Worm (Caenorhabditis elegans) whole organism, dauer: ENCODE results near the gene gly-14.
"Not testable (repeated sequence)": the region's sequence is repeated elsewhere in the genome, so short reads cannot be mapped to it uniquely, and the experiment has no call there.

ENCODE experiments used
- unc-62 ChIP-seq: sonication (generic microtip); optimal IDR thresholded peaks from 2 replicates; lab custom pipeline; 2017; ENCODE audit warnings: missing biosample characterization, missing genetic modification reagents, missing genetic modification characterization

Gene gly-14

ce11 chrIII:3469646-3470045, 23.4 kb downstream of the gly-14 start, which contains the start of gene smim-14:
TSS of gene smim-14 (minus strand) at chrIII:3469746.
- TF ChIP-seq unc-62 (GFP tag; lab: Kevin White, UChicago) = no peak

DNA sequence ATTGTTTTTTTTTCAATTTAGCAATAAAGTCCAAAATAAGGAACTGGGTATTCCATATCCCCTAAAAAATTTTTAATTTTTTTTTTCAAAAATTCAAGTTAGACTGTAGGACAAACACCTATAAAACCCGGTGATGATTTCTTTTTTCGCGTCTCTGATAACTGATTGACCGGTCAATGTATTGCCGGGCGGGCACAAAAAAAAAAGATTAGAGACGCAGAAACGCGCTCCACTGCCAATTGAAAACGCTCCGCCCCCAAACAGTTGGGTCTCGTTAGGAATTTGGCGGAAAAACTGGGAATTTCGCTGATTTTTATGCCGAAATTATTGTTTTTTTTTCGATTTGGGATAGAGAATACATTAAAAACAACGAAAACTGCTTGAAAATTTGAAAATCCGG, 24.7 kb downstream of the gly-14 start:
- no peak for TF ChIP-seq unc-62 (GFP tag; lab: Kevin White, UChicago)

- no peak for TF ChIP-seq unc-62 (GFP tag; lab: Kevin White, UChicago)
These were observed 26.0 kb downstream of the gly-14 start for ce11 chrIII:3467013-3467412.

- no peak for TF ChIP-seq unc-62 (GFP tag; lab: Kevin White, UChicago)
These were observed 31.6 kb downstream of the gly-14 start, which contains the start of gene pph-6 for ce11 chrIII:3461403-3461802. TSS of gene pph-6 (plus strand) at chrIII:3461703.

DNA sequence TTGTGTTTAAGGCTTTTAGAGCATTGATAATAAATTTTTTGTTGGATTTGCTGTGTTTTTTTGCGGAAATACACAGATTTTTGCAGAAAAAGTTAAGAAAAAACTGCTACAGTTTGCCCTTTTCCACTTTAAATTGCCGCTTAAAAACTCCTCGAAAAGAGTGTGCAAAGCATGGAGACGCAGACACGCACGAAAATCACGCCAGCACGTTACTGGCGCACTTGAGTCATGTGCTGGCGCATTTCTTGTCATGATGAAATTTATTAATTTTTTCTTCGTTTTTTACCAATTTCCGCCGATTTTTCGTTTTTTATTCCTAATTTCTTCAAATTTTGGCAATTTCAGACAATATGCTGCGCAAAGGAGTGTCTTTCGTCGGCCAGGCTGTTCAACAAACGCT, 33.0 kb downstream of the gly-14 start, which contains the start of gene C34C12.8:
TSS of gene C34C12.8 (plus strand) at position 346 of the 400 bp plus-strand sequence.
- TF ChIP-seq unc-62 (GFP tag; lab: Kevin White, UChicago) = no peak

DNA sequence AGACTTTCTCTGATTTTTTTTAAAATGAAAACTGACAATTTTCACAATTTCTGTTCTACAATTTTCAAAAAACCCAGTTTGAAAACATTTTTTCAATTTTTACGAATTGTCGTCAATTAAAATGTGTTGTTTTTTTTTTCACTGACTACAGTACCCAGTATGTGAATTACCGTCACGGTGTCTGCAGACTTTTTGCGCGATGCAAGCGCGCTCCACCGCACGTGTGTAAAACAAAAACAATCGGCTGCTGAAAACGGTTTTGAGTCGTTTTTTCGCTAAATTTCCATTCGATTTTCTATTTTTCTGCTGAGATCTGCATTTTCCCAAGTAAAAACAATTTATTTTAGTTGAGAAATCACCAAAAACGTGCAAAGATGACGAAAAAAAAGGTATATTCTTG, 36.8 kb downstream of the gly-14 start:
- no peak for TF ChIP-seq unc-62 (GFP tag; lab: Kevin White, UChicago)

DNA sequence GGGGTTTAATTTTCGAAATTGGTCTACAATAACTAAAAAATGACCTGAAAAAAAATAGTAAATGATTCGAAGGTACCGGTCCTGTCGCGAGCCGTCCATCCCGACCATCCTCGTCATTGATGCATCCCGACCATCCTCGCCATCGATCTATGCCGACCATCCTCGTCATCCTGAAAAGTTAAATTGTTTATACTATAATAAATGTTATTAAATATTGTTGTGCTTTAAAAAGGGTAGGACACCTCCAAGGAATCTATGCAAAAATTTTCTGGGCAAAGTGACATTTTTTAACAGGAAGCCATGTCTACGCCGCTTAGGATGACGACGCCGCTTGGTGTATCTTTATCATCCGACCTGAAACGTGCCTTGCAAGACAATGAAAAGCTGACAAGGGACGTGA, 39.0 kb downstream of the gly-14 start, which contains the start of gene C34C12.1:
TSS of gene C34C12.1 (plus strand) at position 301 of the 400 bp plus-strand sequence.
- TF ChIP-seq unc-62 (GFP tag; lab: Kevin White, UChicago) = not testable (repeated sequence)

DNA sequence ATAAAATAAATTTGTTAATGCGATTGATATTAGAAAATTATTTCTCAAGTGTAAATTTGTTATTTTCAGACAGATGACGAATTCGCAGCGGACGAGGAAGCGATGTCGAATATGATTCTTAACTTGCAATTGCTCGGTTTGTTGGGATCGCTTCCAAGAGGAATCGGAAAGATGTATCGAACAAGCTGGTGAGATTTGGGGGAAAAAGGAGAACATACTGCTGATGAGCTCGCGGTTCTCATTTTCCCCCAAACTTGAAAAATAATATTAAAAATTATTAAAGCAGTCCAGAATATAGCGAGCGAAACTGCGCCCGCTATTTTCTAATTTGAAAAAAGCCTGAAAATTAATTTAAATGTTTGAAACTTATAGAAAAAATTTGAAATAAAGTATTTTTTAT, 39.6 kb downstream of the gly-14 start, which contains the start of gene C34C12.2:
TSS of gene C34C12.2 (plus strand) at position 301 of the 400 bp plus-strand sequence.
- TF ChIP-seq unc-62 (GFP tag; lab: Kevin White, UChicago) = not testable (repeated sequence)

DNA sequence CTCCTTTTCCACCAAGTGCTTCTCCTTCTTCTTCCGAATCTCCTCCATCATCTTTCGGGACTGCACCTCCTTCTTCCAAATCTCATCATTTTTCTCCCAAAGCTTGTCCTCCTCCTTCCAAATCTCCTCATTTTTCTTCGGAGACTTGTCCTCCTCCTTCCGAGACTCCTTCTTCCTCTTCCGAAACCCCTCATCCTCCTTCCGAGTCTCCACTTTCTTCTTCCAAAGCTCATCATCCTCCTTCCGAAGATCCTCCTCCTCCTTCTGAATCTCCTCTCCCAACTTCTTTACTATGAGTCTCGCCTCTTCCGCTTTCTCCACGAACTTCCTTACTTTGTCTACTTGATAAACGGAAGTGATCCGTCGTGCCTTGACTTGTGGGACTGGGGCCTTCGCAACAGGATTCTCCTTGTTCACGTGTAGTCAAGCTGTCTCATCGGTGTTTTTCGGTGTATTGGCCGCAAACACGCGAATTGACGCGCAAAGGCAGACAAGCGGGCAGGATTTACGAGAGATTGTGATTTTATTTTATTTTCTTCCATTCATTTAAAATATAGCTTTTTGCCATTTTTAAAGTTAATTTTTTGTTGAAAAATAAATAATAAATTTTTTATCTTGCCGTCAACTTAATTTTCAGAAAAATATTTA, 40.4 kb downstream of the gly-14 start, which contains the start of the genes K01A11.3 and C34C12.12:
TSS of gene K01A11.3 (minus strand) at position 51 of the 648 bp plus-strand sequence.
TSS of gene C34C12.12 (plus strand) at position 632 of the 648 bp plus-strand sequence.
- TF ChIP-seq unc-62 (GFP tag; lab: Kevin White, UChicago) = no peak

- TF ChIP-seq unc-62 (GFP tag; lab: Kevin White, UChicago) = no peak
These were observed 48.9 kb downstream of the gly-14 start, which contains the start of gene spe-41 for ce11 chrIII:3444139-3444538. TSS of gene spe-41 (minus strand) at chrIII:3444210.
